Fruit fly (Drosophila melanogaster) whole organism, embryonic: Measurements from ENCODE around the gene baf.

ENCODE experiments used
- B-H1 ChIP-seq: fragments of 200-800 bp; sonication (Bioruptor generic); IDR thresholded peaks from 3 replicates; pipeline ENCODE4 v1.3.6; 2022; ENCODE audit warnings: missing biosample characterization, missing genetic modification characterization
- CG10431 ChIP-seq: fragments of 200-800 bp; sonication (Bioruptor generic); optimal IDR thresholded peaks from 3 replicates; lab custom pipeline; 2018; ENCODE audit warnings: missing biosample characterization, mild to moderate bottlenecking, missing genetic modification characterization
- CG10462 ChIP-seq: fragments of 200-800 bp; sonication (Bioruptor generic); optimal IDR thresholded peaks from 2 replicates; lab custom pipeline; 2016; ENCODE audit warnings: missing biosample characterization, missing genetic modification characterization
- CG10654 ChIP-seq: fragments of 200-800 bp; sonication (Bioruptor generic); optimal IDR thresholded peaks from 2 replicates; lab custom pipeline; 2016; ENCODE audit warnings: missing biosample characterization, missing genetic modification characterization
- CG10979 ChIP-seq: fragments of 200-800 bp; sonication (Bioruptor generic); optimal IDR thresholded peaks from 2 replicates; lab custom pipeline; 2018; ENCODE audit warnings: missing biosample characterization, mild to moderate bottlenecking, missing genetic modification characterization, moderate library complexity
- CG11695 ChIP-seq: fragments of 200-800 bp; sonication (Bioruptor generic); IDR thresholded peaks from 3 replicates; pipeline ENCODE4 v1.3.6; 2022; ENCODE audit warnings: missing biosample characterization, missing genetic modification characterization
- CG12071 ChIP-seq: fragments of 200-800 bp; sonication (Bioruptor generic); optimal IDR thresholded peaks from 3 replicates; lab custom pipeline; 2018; ENCODE audit warnings: missing biosample characterization, mild to moderate bottlenecking, missing genetic modification characterization
- CG12104 ChIP-seq: fragments of 200-800 bp; sonication (Bioruptor generic); optimal IDR thresholded peaks from 3 replicates; lab custom pipeline; 2016; ENCODE audit warnings: missing biosample characterization, missing genetic modification characterization
- CG12219 ChIP-seq: fragments of 200-800 bp; sonication (Bioruptor generic); optimal IDR thresholded peaks from 3 replicates; lab custom pipeline; 2018; ENCODE audit warnings: missing biosample characterization, mild to moderate bottlenecking, missing genetic modification characterization
- CG12299 ChIP-seq: fragments of 200-800 bp; sonication (Bioruptor generic); optimal IDR thresholded peaks from 2 replicates; lab custom pipeline; 2018; ENCODE audit warnings: missing biosample characterization, mild to moderate bottlenecking, missing genetic modification characterization
- CG14014 ChIP-seq: fragments of 200-800 bp; sonication (Bioruptor generic); IDR thresholded peaks from 2 replicates; pipeline ENCODE4 v1.3.6; 2022; ENCODE audit warnings: missing biosample characterization, missing genetic modification characterization
- CG14710 ChIP-seq: fragments of 200-800 bp; sonication (Bioruptor generic); optimal IDR thresholded peaks from 3 replicates; lab custom pipeline; 2019; ENCODE audit warnings: missing biosample characterization, mild to moderate bottlenecking, missing genetic modification characterization, moderate library complexity
- CG15696 ChIP-seq: fragments of 200-800 bp; sonication (Bioruptor generic); optimal IDR thresholded peaks from 2 replicates; lab custom pipeline; 2019; ENCODE audit warnings: missing biosample characterization, mild to moderate bottlenecking, missing genetic modification characterization, moderate library complexity
- CG18476 ChIP-seq: fragments of 200-800 bp; sonication (Bioruptor generic); optimal IDR thresholded peaks from 2 replicates; lab custom pipeline; 2016; ENCODE audit warnings: missing biosample characterization, mild to moderate bottlenecking, missing genetic modification characterization
- CG30020 ChIP-seq: fragments of 200-800 bp; optimal IDR thresholded peaks from 2 replicates; lab custom pipeline; 2019; ENCODE audit warnings: missing biosample characterization, mild to moderate bottlenecking, missing genetic modification characterization, moderate library complexity
- CG3847 ChIP-seq: fragments of 200-800 bp; sonication (Bioruptor generic); IDR thresholded peaks from 2 replicates; pipeline ENCODE4 v1.3.6; 2022; ENCODE audit warnings: missing biosample characterization, missing genetic modification characterization
- CG5953 ChIP-seq: fragments of 200-800 bp; sonication (Bioruptor generic); IDR thresholded peaks from 2 replicates; pipeline ENCODE4 v1.3.6; 2022; ENCODE audit warnings: missing biosample characterization, missing genetic modification characterization
- CG6254 ChIP-seq: fragments of 200-800 bp; sonication (Bioruptor generic); optimal IDR thresholded peaks from 3 replicates; lab custom pipeline; 2017; ENCODE audit warnings: mild to moderate bottlenecking, missing biosample characterization, missing genetic modification reagents, missing genetic modification characterization
- CG7745 ChIP-seq: fragments of 200-800 bp; sonication (Bioruptor generic); optimal IDR thresholded peaks from 2 replicates; lab custom pipeline; 2018; ENCODE audit warnings: missing biosample characterization, mild to moderate bottlenecking, missing genetic modification characterization, moderate library complexity
- CG7928 ChIP-seq: fragments of 200-800 bp; sonication (Bioruptor generic); optimal IDR thresholded peaks from 2 replicates; lab custom pipeline; 2017; ENCODE audit warnings: missing biosample characterization, mild to moderate bottlenecking, missing genetic modification characterization
- CG8089 ChIP-seq: fragments of 200-800 bp; sonication (Bioruptor generic); optimal IDR thresholded peaks from 3 replicates; lab custom pipeline; 2016; ENCODE audit warnings: missing biosample characterization, missing genetic modification characterization
- Gug ChIP-seq: fragments of 200-800 bp; sonication (Bioruptor generic); IDR thresholded peaks from 4 replicates; pipeline ENCODE4 v1.3.6; 2022; ENCODE audit warnings: missing biosample characterization, missing genetic modification characterization
- HmgD ChIP-seq: fragments of 200-800 bp; sonication (Bioruptor generic); optimal IDR thresholded peaks from 3 replicates; lab custom pipeline; 2016; ENCODE audit warnings: missing biosample characterization, missing genetic modification characterization
- Hr3 ChIP-seq: fragments of 200-800 bp; sonication (Bioruptor generic); optimal IDR thresholded peaks from 3 replicates; lab custom pipeline; 2016; ENCODE audit warnings: missing biosample characterization, missing genetic modification characterization
- Oli ChIP-seq: fragments of 200-800 bp; sonication (Bioruptor generic); optimal IDR thresholded peaks from 2 replicates; lab custom pipeline; 2018; ENCODE audit warnings: missing biosample characterization, mild to moderate bottlenecking, missing genetic modification characterization, moderate library complexity
- Opbp ChIP-seq: fragments of 200-800 bp; sonication (Bioruptor generic); IDR thresholded peaks from 3 replicates; pipeline ENCODE4 v1.3.6; 2022; ENCODE audit warnings: missing biosample characterization, missing genetic modification characterization; ENCODE audit not compliant: partially characterized antibody
- PHDP ChIP-seq: fragments of 200-800 bp; sonication (Bioruptor generic); optimal IDR thresholded peaks from 3 replicates; lab custom pipeline; 2018; ENCODE audit warnings: missing biosample characterization, mild to moderate bottlenecking, missing genetic modification characterization, moderate library complexity
- Six4 ChIP-seq: fragments of 200-800 bp; sonication (Bioruptor generic); optimal IDR thresholded peaks from 2 replicates; lab custom pipeline; 2016; ENCODE audit warnings: missing biosample characterization, missing genetic modification characterization
- YL-1 ChIP-seq: fragments of 200-800 bp; sonication (Bioruptor generic); optimal IDR thresholded peaks from 3 replicates; lab custom pipeline; 2017; ENCODE audit warnings: missing biosample characterization, mild to moderate bottlenecking, missing genetic modification characterization
- bbx ChIP-seq: fragments of 200-800 bp; sonication (Bioruptor generic); IDR thresholded peaks from 2 replicates; pipeline ENCODE4 v1.3.6; 2022; ENCODE audit warnings: missing biosample characterization, missing genetic modification characterization; ENCODE audit not compliant: partially characterized antibody
- cwo ChIP-seq: fragments of 200-800 bp; sonication (Bioruptor generic); optimal IDR thresholded peaks from 3 replicates; lab custom pipeline; 2017; ENCODE audit warnings: missing biosample characterization, missing genetic modification characterization, mild to moderate bottlenecking, moderate library complexity, missing genetic modification reagents
- dimm ChIP-seq: fragments of 200-800 bp; sonication (Bioruptor generic); IDR thresholded peaks from 2 replicates; pipeline ENCODE4 v1.3.6; 2022; ENCODE audit warnings: missing biosample characterization, missing genetic modification characterization
- gro ChIP-seq: fragments of 200-800 bp; sonication (Bioruptor generic); optimal IDR thresholded peaks from 2 replicates; lab custom pipeline; 2016; ENCODE audit warnings: missing biosample characterization, missing genetic modification characterization
- gsb ChIP-seq: fragments of 200-800 bp; sonication (Bioruptor generic); IDR thresholded peaks from 2 replicates; pipeline ENCODE4 v1.3.6; 2022; ENCODE audit warnings: missing biosample characterization, missing genetic modification characterization
- hkb ChIP-seq, 2 experiments: fragments of 200-800 bp in 1 of 2; fragments of >200 bp in 1 of 2; sonication (Bioruptor generic) in 1 of 2; IDR thresholded peaks in 1 of 2; optimal IDR thresholded peaks in 1 of 2; 2 replicates each; pipeline versions ENCODE4 v1.3.6 to Lab custom; 2017 to 2022; ENCODE audit warnings: missing biosample characterization in 1 of 2, missing genetic modification characterization in 1 of 2
- ind ChIP-seq: fragments of 200-800 bp; sonication (Bioruptor generic); optimal IDR thresholded peaks from 3 replicates; lab custom pipeline; 2016; ENCODE audit warnings: missing biosample characterization, missing genetic modification characterization
- kay ChIP-seq: fragments of 200-800 bp; sonication (Bioruptor generic); optimal IDR thresholded peaks from 2 replicates; lab custom pipeline; 2016; ENCODE audit warnings: missing biosample characterization, missing genetic modification characterization
- odd ChIP-seq: fragments of 200-800 bp; sonication (Bioruptor generic); optimal IDR thresholded peaks from 2 replicates; lab custom pipeline; 2017; ENCODE audit warnings: missing biosample characterization, mild to moderate bottlenecking, missing genetic modification characterization
- sim ChIP-seq: fragments of 200-800 bp; sonication (Bioruptor generic); IDR thresholded peaks from 2 replicates; pipeline ENCODE4 v1.3.6; 2022; ENCODE audit warnings: missing biosample characterization, missing genetic modification characterization
- slp2 ChIP-seq: fragments of 200-800 bp; sonication (Bioruptor generic); optimal IDR thresholded peaks from 2 replicates; lab custom pipeline; 2016; ENCODE audit warnings: missing biosample characterization, missing genetic modification characterization
- stwl ChIP-seq: fragments of 200-800 bp; sonication (Bioruptor generic); optimal IDR thresholded peaks from 3 replicates; lab custom pipeline; 2018; ENCODE audit warnings: missing biosample characterization, mild to moderate bottlenecking, missing genetic modification characterization, moderate library complexity
- tgo ChIP-seq: fragments of 200-800 bp; sonication (Bioruptor generic); IDR thresholded peaks from 3 replicates; pipeline ENCODE4 v1.3.6; 2022; ENCODE audit warnings: missing biosample characterization, missing genetic modification characterization
- tin ChIP-seq: fragments of 200-800 bp; sonication (Bioruptor generic); optimal IDR thresholded peaks from 3 replicates; lab custom pipeline; 2016; ENCODE audit warnings: missing biosample characterization, missing genetic modification characterization
- wek ChIP-seq: fragments of 200-800 bp; sonication (Bioruptor generic); optimal IDR thresholded peaks from 3 replicates; lab custom pipeline; 2018; ENCODE audit warnings: missing biosample characterization, mild to moderate bottlenecking, missing genetic modification characterization, moderate library complexity
- z ChIP-seq: fragments of 200-800 bp; sonication (Bioruptor generic); IDR thresholded peaks from 3 replicates; pipeline ENCODE4 v1.3.6; 2022; ENCODE audit warnings: missing biosample characterization, missing genetic modification characterization
- zen ChIP-seq: fragments of 200-800 bp; sonication (Bioruptor generic); optimal IDR thresholded peaks from 3 replicates; lab custom pipeline; 2018; ENCODE audit warnings: missing biosample characterization, mild to moderate bottlenecking, missing genetic modification characterization, moderate library complexity
- zf30C ChIP-seq: fragments of 200-800 bp; sonication (Bioruptor generic); optimal IDR thresholded peaks from 3 replicates; lab custom pipeline; 2018; ENCODE audit warnings: missing biosample characterization, mild to moderate bottlenecking, missing genetic modification characterization
- zfh1 ChIP-seq: fragments of 200-800 bp; sonication (Bioruptor generic); IDR thresholded peaks from 3 replicates; pipeline ENCODE4 v1.3.6; 2022; ENCODE audit warnings: missing biosample characterization, missing genetic modification characterization

The baf gene

DNA sequence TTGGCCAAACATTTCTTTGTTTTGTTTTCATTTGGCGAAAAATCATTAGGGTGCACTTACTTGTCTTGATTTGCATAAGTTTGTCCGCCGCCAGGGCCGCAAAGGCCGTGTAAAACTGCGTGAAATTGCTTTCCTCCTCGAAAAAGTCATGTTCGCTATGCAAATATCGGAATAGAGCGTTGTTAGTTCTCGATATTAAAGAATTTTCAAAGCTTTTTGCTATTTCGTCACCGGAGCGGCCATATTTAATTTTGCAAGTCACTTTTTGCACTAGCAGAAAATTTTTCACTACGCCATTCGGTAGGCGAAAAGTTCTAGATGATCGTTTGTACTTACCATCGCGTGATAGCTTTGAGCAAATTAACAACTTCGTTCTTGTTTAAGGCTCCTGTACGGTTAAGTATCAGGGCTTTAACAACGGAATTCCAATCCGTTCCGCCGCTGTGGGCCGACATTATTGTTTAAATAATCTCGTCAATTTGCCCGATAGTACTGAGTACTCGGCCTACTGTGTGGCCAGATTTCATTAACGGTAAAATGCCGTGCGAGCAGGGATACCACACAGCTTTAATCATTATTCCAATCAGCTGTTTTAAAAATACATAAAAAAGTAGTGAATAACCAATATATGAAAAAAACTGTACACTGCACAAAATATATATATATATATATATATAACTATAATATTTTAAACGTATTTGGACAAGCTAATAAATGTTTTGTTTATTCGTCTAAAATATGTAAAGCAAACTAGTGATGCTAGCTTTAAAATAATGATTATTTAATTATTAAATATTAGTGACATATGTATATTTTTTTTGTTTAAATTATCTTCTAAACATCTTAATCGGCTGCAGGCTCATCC, 42.1 kb downstream of the baf start, which contains the start of gene poe (continued):
- TF ChIP-seq cwo (GFP tag; lab: Kevin White, UChicago) (peak; percentile 38), CG10979 (peak; percentile 70), Hr3 (GFP tag; lab: Kevin White, UChicago) (peak; percentile 46), zen (tag; lab: Kevin White, UChicago) (peak; percentile 77), zfh1 (peak; percentile 41; the same call in 2 of the 3 replicates), CG12299 (tag; lab: Kevin White, UChicago) (peak; percentile 32), YL-1 (GFP tag; lab: Kevin White, UChicago) (peak; percentile 69), CG11695 (GFP tag; lab: Robert Waterston, UW) (peak; percentile 60; the same call in 2 of the 3 replicates), CG12104 (peak; percentile 22), CG8089 (GFP tag; lab: Kevin White, UChicago) (no peak), CG7745 (tag; lab: Kevin White, UChicago) (no peak), wek (GFP tag; lab: Kevin White, UChicago) (peak; percentile 88), odd (GFP tag; lab: Kevin White, UChicago) (no peak), PHDP (tag; lab: Kevin White, UChicago) (no peak), Gug (GFP tag; lab: Robert Waterston, UW) (no peak), bbx (GFP tag; lab: Robert Waterston, UW) (0 out of 2 replicates have a peak, but pooled peaks have one; percentile 38), CG7928 (GFP tag; lab: Kevin White, UChicago) (peak; percentile 85), gro (no peak), CG5953 (GFP tag; lab: Robert Waterston, UW) (no peak), CG18476 (GFP tag; lab: Kevin White, UChicago) (no peak), hkb (optimal IDR thresholded peaks at IDR 0.05; lab: Kevin White, UChicago) (no peak), hkb (GFP tag; IDR thresholded peaks at IDR 0.05; lab: Robert Waterston, UW) (0 out of 2 replicates have a peak, but pooled peaks have one; percentile 8), CG3847 (GFP tag; lab: Robert Waterston, UW) (0 out of 2 replicates have a peak, but pooled peaks have one; percentile 23), CG10431 (GFP tag; lab: Kevin White, UChicago) (no peak), zf30C (GFP tag; lab: Kevin White, UChicago) (peak; percentile 88), HmgD (GFP tag; lab: Kevin White, UChicago) (peak; percentile 40), sim (GFP tag; lab: Robert Waterston, UW) (no peak), z (GFP tag; lab: Robert Waterston, UW) (no peak), CG12071 (GFP tag; lab: Kevin White, UChicago) (no peak), CG30020 (peak; percentile 31), CG14710 (peak; percentile 96), B-H1 (GFP tag; lab: Robert Waterston, UW) (peak; percentile 48; the same call in 2 of the 3 replicates), CG15696 (tag; lab: Kevin White, UChicago) (peak; percentile 42), gsb (GFP tag; lab: Robert Waterston, UW) (no peak), Six4 (GFP tag; lab: Kevin White, UChicago) (peak; percentile 21), stwl (tag; lab: Kevin White, UChicago) (peak; percentile 65), CG6254 (no peak), CG10462 (GFP tag; lab: Kevin White, UChicago) (no peak), ind (GFP tag; lab: Kevin White, UChicago) (no peak), tin (GFP tag; lab: Kevin White, UChicago) (no peak), Oli (peak; percentile 23), dimm (GFP tag; lab: Robert Waterston, UW) (no peak), kay (GFP tag; lab: Kevin White, UChicago) (peak; percentile 15), CG12219 (no peak), Opbp (GFP tag; lab: Robert Waterston, UW) (peak; percentile 6; the same call in 1 of the 3 replicates), slp2 (GFP tag; lab: Kevin White, UChicago) (no peak), CG10654 (GFP tag; lab: Kevin White, UChicago) (peak; percentile 54), tgo (peak; percentile 73), CG14014 (GFP tag; lab: Robert Waterston, UW) (0 out of 2 replicates have a peak, but pooled peaks have one; percentile 7)
